Worm (Caenorhabditis elegans) whole organism, L1 larva: ENCODE measurements around the gene twk-9.

Experiments
- C16A3.4 ChIP-seq: fragments of 150-350 bp; optimal IDR thresholded peaks from 2 replicates; lab custom pipeline; 2014; ENCODE audit warnings: missing biosample characterization, missing genetic modification characterization
- C34B4.2 ChIP-seq: sonication (generic microtip); optimal IDR thresholded peaks from 2 replicates; lab custom pipeline; 2017; ENCODE audit warnings: mild to moderate bottlenecking, missing genetic modification characterization, missing compliant biosample characterization
- Y116A8C.19 ChIP-seq: sonication (generic microtip); optimal IDR thresholded peaks from 2 replicates; lab custom pipeline; 2016; ENCODE audit warnings: missing compliant biosample characterization, missing genetic modification characterization, borderline replicate concordance
- alr-1 ChIP-seq: fragments of 200-800 bp; sonication (Bioruptor generic); optimal IDR thresholded peaks from 2 replicates; lab custom pipeline; 2018; ENCODE audit warnings: borderline replicate concordance, mild to moderate bottlenecking, missing genetic modification characterization, missing compliant biosample characterization
- aly-2 ChIP-seq: fragments of 150-350 bp; optimal IDR thresholded peaks from 2 replicates; lab custom pipeline; 2014; ENCODE audit warnings: missing biosample characterization, missing genetic modification characterization
- ama-1 ChIP-seq: fragments of 150-350 bp; optimal IDR thresholded peaks from 2 replicates; lab custom pipeline; 2014
- blmp-1 ChIP-seq: fragments of 150-350 bp; optimal IDR thresholded peaks from 2 replicates; lab custom pipeline; 2014; ENCODE audit warnings: missing biosample characterization, missing genetic modification characterization
- ceh-8 ChIP-seq: fragments of 200-800 bp; sonication (Bioruptor generic); optimal IDR thresholded peaks from 2 replicates; lab custom pipeline; 2018; ENCODE audit warnings: mild to moderate bottlenecking, missing genetic modification characterization, moderate library complexity, missing compliant biosample characterization
- ceh-88 ChIP-seq: fragments of 200-800 bp; sonication (Bioruptor generic); IDR thresholded peaks from 2 replicates; pipeline ENCODE4 v1.3.6; 2022; ENCODE audit warnings: missing genetic modification characterization, missing compliant biosample characterization
- ces-1 ChIP-seq: fragments of 150-350 bp; optimal IDR thresholded peaks from 2 replicates; lab custom pipeline; 2014; ENCODE audit warnings: missing biosample characterization, missing genetic modification reagents, missing genetic modification characterization
- dpl-1 ChIP-seq, 3 experiments: fragments of 150-350 bp in 2 of 3; sonication (generic microtip) in 1 of 3; optimal IDR thresholded peaks; 2 replicates each; lab custom pipeline; 2014 to 2017; ENCODE audit warnings: missing biosample characterization in 3 of 3, missing genetic modification characterization in 3 of 3, missing genetic modification reagents in 3 of 3
- dsc-1 ChIP-seq: sonication (generic microtip); optimal IDR thresholded peaks from 2 replicates; lab custom pipeline; 2016; ENCODE audit warnings: mild to moderate bottlenecking, missing genetic modification characterization, missing compliant biosample characterization
- efl-3 ChIP-seq: fragments of 200-800 bp; sonication (Bioruptor generic); optimal IDR thresholded peaks from 2 replicates; lab custom pipeline; 2018; ENCODE audit warnings: mild to moderate bottlenecking, missing genetic modification characterization, missing compliant biosample characterization
- egl-13 ChIP-seq: sonication (generic microtip); optimal IDR thresholded peaks from 2 replicates; lab custom pipeline; 2016; ENCODE audit warnings: missing genotype, missing genetic modification reagents, missing genetic modification characterization, missing compliant biosample characterization
- egl-27 ChIP-seq, 2 experiments: fragments of 150-350 bp in 1 of 2; sonication (generic microtip); optimal IDR thresholded peaks; 3 replicates each; lab custom pipeline; 2017 to 2018; ENCODE audit warnings: missing biosample characterization in 2 of 2, missing genetic modification characterization in 2 of 2, missing genetic modification reagents in 2 of 2
- ets-5 ChIP-seq: fragments of 200-800 bp; sonication (Bioruptor generic); IDR thresholded peaks from 2 replicates; pipeline ENCODE4 v1.3.6; 2022; ENCODE audit warnings: missing genetic modification characterization, missing compliant biosample characterization
- fkh-10 ChIP-seq: sonication (generic microtip); optimal IDR thresholded peaks from 2 replicates; lab custom pipeline; 2017; ENCODE audit warnings: missing biosample characterization, missing genetic modification reagents, missing genetic modification characterization
- fos-1 ChIP-seq: fragments of 150-350 bp; optimal IDR thresholded peaks from 2 replicates; lab custom pipeline; 2014; ENCODE audit warnings: missing biosample characterization, missing genetic modification characterization
- hlh-4 ChIP-seq: sonication (generic microtip); optimal IDR thresholded peaks from 2 replicates; lab custom pipeline; 2016; ENCODE audit warnings: mild to moderate bottlenecking, missing genetic modification characterization, missing compliant biosample characterization
- hpl-2 ChIP-seq: fragments of 150-350 bp; optimal IDR thresholded peaks from 2 replicates; lab custom pipeline; 2014; ENCODE audit warnings: missing biosample characterization, missing genetic modification reagents, missing genetic modification characterization
- jun-1 ChIP-seq: fragments of 150-350 bp; optimal IDR thresholded peaks from 2 replicates; lab custom pipeline; 2014; ENCODE audit warnings: missing biosample characterization, missing genetic modification reagents, missing genetic modification characterization
- lin-13 ChIP-seq: fragments of 150-350 bp; optimal IDR thresholded peaks from 2 replicates; lab custom pipeline; 2014; ENCODE audit warnings: missing biosample characterization, missing genetic modification reagents, missing genetic modification characterization
- lin-14 ChIP-seq: fragments of 200-800 bp; sonication (Bioruptor generic); optimal IDR thresholded peaks from 2 replicates; lab custom pipeline; 2018; ENCODE audit warnings: mild to moderate bottlenecking, missing genetic modification characterization, moderate library complexity, missing compliant biosample characterization
- lin-39 ChIP-seq: fragments of 150-350 bp; optimal IDR thresholded peaks from 2 replicates; lab custom pipeline; 2014; ENCODE audit warnings: missing biosample characterization, missing genetic modification reagents, missing genetic modification characterization
- lir-3 ChIP-seq: sonication (generic microtip); optimal IDR thresholded peaks from 2 replicates; lab custom pipeline; 2016; ENCODE audit warnings: mild to moderate bottlenecking, missing genetic modification characterization, moderate library complexity, missing compliant biosample characterization; ENCODE audit not compliant: poor library complexity
- lsy-2 ChIP-seq, 2 experiments: fragments of 150-350 bp; optimal IDR thresholded peaks; 2 replicates each; lab custom pipeline; 2014; ENCODE audit warnings: missing biosample characterization in 2 of 2, missing genetic modification characterization in 2 of 2
- mef-2 ChIP-seq: fragments of 150-350 bp; optimal IDR thresholded peaks from 2 replicates; lab custom pipeline; 2014; ENCODE audit warnings: missing biosample characterization, missing genetic modification characterization
- mep-1 ChIP-seq: fragments of 150-350 bp; optimal IDR thresholded peaks from 2 replicates; lab custom pipeline; 2014; ENCODE audit warnings: missing biosample characterization, missing genetic modification characterization
- nhr-11 ChIP-seq: fragments of 150-350 bp; optimal IDR thresholded peaks from 2 replicates; lab custom pipeline; 2014; ENCODE audit warnings: missing biosample characterization, missing genetic modification characterization
- nhr-12 ChIP-seq: sonication (generic microtip); optimal IDR thresholded peaks from 2 replicates; lab custom pipeline; 2017; ENCODE audit warnings: missing biosample characterization, missing genetic modification characterization
- nhr-19 ChIP-seq: fragments of 200-800 bp; sonication (Bioruptor generic); conservative IDR thresholded peaks from 2 replicates; pipeline ENCODE4 v1.3.6; 2022; ENCODE audit warnings: missing genetic modification characterization, missing compliant biosample characterization
- nhr-20 ChIP-seq: sonication (generic microtip); optimal IDR thresholded peaks from 2 replicates; lab custom pipeline; 2016; ENCODE audit warnings: mild to moderate bottlenecking, missing genetic modification characterization, missing compliant biosample characterization
- nhr-237 ChIP-seq: fragments of 150-350 bp; optimal IDR thresholded peaks from 2 replicates; lab custom pipeline; 2014; ENCODE audit warnings: missing biosample characterization, missing genetic modification characterization
- nhr-28 ChIP-seq: fragments of 150-350 bp; optimal IDR thresholded peaks from 2 replicates; lab custom pipeline; 2014; ENCODE audit warnings: missing biosample characterization, missing genetic modification characterization
- nhr-76 ChIP-seq: sonication (generic microtip); optimal IDR thresholded peaks from 2 replicates; lab custom pipeline; 2017; ENCODE audit warnings: missing biosample characterization, missing genetic modification characterization
- nhr-77 ChIP-seq: fragments of 150-350 bp; optimal IDR thresholded peaks from 2 replicates; lab custom pipeline; 2014; ENCODE audit warnings: missing biosample characterization, missing genetic modification characterization
- nhr-84 ChIP-seq: sonication (generic microtip); optimal IDR thresholded peaks from 2 replicates; lab custom pipeline; 2017; ENCODE audit warnings: missing biosample characterization, missing genetic modification characterization
- nhr-85 ChIP-seq: sonication (generic microtip); peaks from one replicate; lab custom pipeline; 2016; ENCODE audit warnings: missing genetic modification characterization, inconsistent platforms, missing compliant biosample characterization
- nhr-90 ChIP-seq: sonication (generic microtip); optimal IDR thresholded peaks from 2 replicates; lab custom pipeline; 2016; ENCODE audit warnings: mild to moderate bottlenecking, missing genetic modification characterization, missing compliant biosample characterization; ENCODE audit not compliant: poor library complexity
- pax-3 ChIP-seq: fragments of 200-800 bp; sonication (Bioruptor generic); optimal IDR thresholded peaks from 2 replicates; lab custom pipeline; 2018; ENCODE audit warnings: mild to moderate bottlenecking, missing genetic modification characterization, moderate library complexity, missing compliant biosample characterization
- snpc-4 ChIP-seq: fragments of 150-350 bp; optimal IDR thresholded peaks from 2 replicates; lab custom pipeline; 2014; ENCODE audit warnings: missing biosample characterization, missing genetic modification characterization
- snu-23 ChIP-seq: sonication (generic microtip); optimal IDR thresholded peaks from 2 replicates; lab custom pipeline; 2016; ENCODE audit warnings: missing genetic modification characterization, missing compliant biosample characterization
- sox-4 ChIP-seq: sonication (generic microtip); optimal IDR thresholded peaks from 2 replicates; lab custom pipeline; 2016; ENCODE audit warnings: missing genetic modification characterization, missing compliant biosample characterization
- sup-37 ChIP-seq: fragments of 200-800 bp; sonication (Bioruptor generic); optimal IDR thresholded peaks from 2 replicates; lab custom pipeline; 2018; ENCODE audit warnings: mild to moderate bottlenecking, missing genetic modification characterization, missing compliant biosample characterization
- tbx-2 ChIP-seq: sonication (generic microtip); optimal IDR thresholded peaks from 2 replicates; lab custom pipeline; 2016; ENCODE audit warnings: missing genetic modification characterization, missing compliant biosample characterization
- unc-130 ChIP-seq: fragments of 150-350 bp; optimal IDR thresholded peaks from 2 replicates; lab custom pipeline; 2017; ENCODE audit warnings: missing biosample characterization, missing genetic modification characterization, inconsistent platforms
- unc-98 ChIP-seq: fragments of 200-800 bp; sonication (Bioruptor generic); IDR thresholded peaks from 2 replicates; pipeline ENCODE4 v1.3.6; 2022; ENCODE audit warnings: missing genetic modification characterization, missing compliant biosample characterization
- xbp-1 ChIP-seq: sonication (generic microtip); optimal IDR thresholded peaks from 2 replicates; lab custom pipeline; 2016; ENCODE audit warnings: missing genetic modification characterization, missing compliant biosample characterization
- zag-1 ChIP-seq: fragments of 150-350 bp; optimal IDR thresholded peaks from 2 replicates; lab custom pipeline; 2014; ENCODE audit warnings: missing biosample characterization, missing genetic modification characterization
- zip-4 ChIP-seq: fragments of 200-800 bp; sonication (Bioruptor generic); optimal IDR thresholded peaks from 2 replicates; lab custom pipeline; 2018; ENCODE audit warnings: mild to moderate bottlenecking, missing genetic modification characterization, moderate library complexity, missing compliant biosample characterization
- ztf-11 ChIP-seq, 2 experiments: sonication (generic microtip); optimal IDR thresholded peaks; 2 replicates each; lab custom pipeline; 2016 to 2017; ENCODE audit warnings: missing genetic modification characterization in 2 of 2, missing biosample characterization in 1 of 2, missing compliant biosample characterization in 1 of 2

The twk-9 gene

DNA sequence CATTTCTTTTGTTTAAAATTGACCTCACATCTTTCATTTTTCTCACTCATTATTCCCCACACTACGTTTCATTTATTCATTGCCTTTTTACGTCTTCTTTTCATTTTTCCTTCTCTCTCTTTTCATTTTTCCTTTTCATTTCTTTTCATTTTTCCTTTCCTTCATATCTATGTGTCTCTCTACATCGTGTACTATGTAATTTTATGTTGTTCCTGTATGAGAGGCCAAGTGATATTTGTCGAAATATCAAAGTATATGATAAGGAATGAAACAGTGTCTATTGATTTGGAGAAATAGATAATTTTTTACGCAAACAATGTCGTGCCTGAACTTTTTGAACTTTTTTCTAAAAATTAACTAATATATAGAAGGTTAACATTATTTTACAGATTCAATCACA is 23.5 kb downstream of the twk-9 start (continued):
- TF ChIP-seq pax-3 (tag; lab: Kevin White, UChicago) (no peak), nhr-20 (tag; lab: Kevin White, UChicago) (peak; percentile 41), blmp-1 (peak; percentile 98), nhr-12 (tag; lab: Kevin White, UChicago) (no peak), C16A3.4 (tag; lab: Kevin White, UChicago) (peak; percentile 14), mep-1 (tag; lab: Kevin White, UChicago) (peak; percentile 30), alr-1 (no peak)

DNA sequence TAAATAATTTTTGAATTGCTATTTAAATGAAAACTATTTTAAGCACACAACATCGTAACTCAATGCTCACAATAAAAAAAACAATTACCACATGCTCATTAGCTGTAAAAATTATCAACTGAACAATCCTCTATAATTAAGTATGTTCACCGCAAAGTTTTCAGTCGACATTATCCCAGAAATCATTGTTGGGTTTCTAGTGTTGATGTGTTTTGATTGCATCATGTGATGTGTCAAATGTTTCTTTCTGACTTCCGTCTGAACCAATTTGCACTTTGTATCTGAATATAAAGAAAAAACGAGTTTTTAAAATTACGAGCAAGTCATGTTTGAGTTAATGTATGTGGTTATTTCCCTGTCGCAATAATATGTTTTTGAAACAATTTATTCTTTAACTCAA is 24.9 kb downstream of the twk-9 start:
- TF ChIP-seq jun-1 (no peak), unc-130 (tag; lab: Kevin White, UChicago) (no peak), dpl-1 (GFP tag; optimal IDR thresholded peaks at IDR 0.05; lab: Kevin White, UChicago) (no peak), lin-13 (GFP tag; lab: Kevin White, UChicago) (no peak), C34B4.2 (tag; lab: Kevin White, UChicago) (no peak), nhr-84 (no peak), lsy-2 (tag; optimal IDR thresholded peaks at IDR 0.05; lab: Kevin White, UChicago) (no peak), lir-3 (tag; lab: Kevin White, UChicago) (no peak), zag-1 (no peak), aly-2 (tag; lab: Kevin White, UChicago) (no peak), xbp-1 (tag; lab: Kevin White, UChicago) (no peak), ets-5 (no peak)

DNA sequence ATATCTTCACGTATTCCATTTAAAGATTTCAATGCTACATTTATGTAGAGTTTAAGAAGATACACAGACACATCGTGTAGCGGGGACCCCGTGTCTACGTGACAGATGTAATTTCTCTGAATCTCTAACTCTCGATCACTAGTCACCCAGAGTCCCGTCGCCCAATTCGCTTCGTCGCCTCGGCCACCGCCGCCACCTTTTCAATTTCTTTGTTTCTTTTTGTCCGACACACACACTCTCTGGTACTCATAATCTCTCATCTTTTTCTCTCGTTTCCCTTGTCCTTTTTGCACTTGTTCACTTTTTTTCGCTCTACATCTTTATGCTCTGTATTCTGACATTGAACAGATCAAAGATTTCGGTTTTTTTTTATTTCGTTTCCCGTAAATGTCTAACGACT is 25.4 kb downstream of the twk-9 start:
- TF ChIP-seq ama-1 = no peak
- TF ChIP-seq fos-1 (tag; lab: Kevin White, UChicago) = peak; percentile 68
- TF ChIP-seq zip-4 (GFP tag; lab: Kevin White, UChicago) = no peak
- TF ChIP-seq ceh-88 (GFP tag; lab: Robert Waterston, UW) = no peak
- TF ChIP-seq unc-98 (GFP tag; lab: Robert Waterston, UW) = no peak
- no peak for TF ChIP-seq lir-3 (tag; lab: Kevin White, UChicago)
- TF ChIP-seq Y116A8C.19 (tag; lab: Kevin White, UChicago) = no peak
- no peak for TF ChIP-seq fkh-10 (GFP tag; lab: Kevin White, UChicago)
- no peak for TF ChIP-seq egl-13
- TF ChIP-seq blmp-1 = peak; percentile 87
- TF ChIP-seq ceh-8 (GFP tag; lab: Kevin White, UChicago) = no peak
- TF ChIP-seq lin-39 = no peak
- peak; percentile 93 for TF ChIP-seq lin-14 (GFP tag; lab: Kevin White, UChicago)
- no peak for TF ChIP-seq sox-4 (tag; lab: Kevin White, UChicago)
- TF ChIP-seq ces-1 = no peak
- no peak for TF ChIP-seq hpl-2 (GFP tag; lab: Kevin White, UChicago)
- TF ChIP-seq tbx-2 (tag; lab: Kevin White, UChicago) = peak; percentile 81
- TF ChIP-seq mef-2 (tag; lab: Kevin White, UChicago) = peak; percentile 35
- TF ChIP-seq ztf-11 (tag; optimal IDR thresholded peaks at IDR 0.05; lab: Kevin White, UChicago) = no peak
- no peak for TF ChIP-seq nhr-76
- peak; percentile 56 for TF ChIP-seq nhr-90 (tag; lab: Kevin White, UChicago)
- no peak for TF ChIP-seq sup-37 (GFP tag; lab: Kevin White, UChicago)
- peak; percentile 78 for TF ChIP-seq nhr-237
- TF ChIP-seq snpc-4 (tag; lab: Kevin White, UChicago) = peak; percentile 62
- TF ChIP-seq nhr-11 (tag; lab: Kevin White, UChicago) = peak; percentile 4
- TF ChIP-seq lin-13 (GFP tag; lab: Kevin White, UChicago) = peak; percentile 68
- peak; percentile 61 for TF ChIP-seq nhr-19
- TF ChIP-seq nhr-77 (tag; lab: Kevin White, UChicago) = peak; percentile 51
- TF ChIP-seq nhr-28 (tag; lab: Kevin White, UChicago) = no peak
- TF ChIP-seq hlh-4 (tag; lab: Kevin White, UChicago) = no peak
- TF ChIP-seq dsc-1 (tag; lab: Kevin White, UChicago) = peak; percentile 62
- TF ChIP-seq efl-3 = no peak
- no peak for TF ChIP-seq nhr-84
- TF ChIP-seq nhr-20 (tag; lab: Kevin White, UChicago) = peak; percentile 88
- peak; percentile 40 to 52 for TF ChIP-seq egl-27 (tag; optimal IDR thresholded peaks at IDR 0.05; lab: Kevin White, UChicago)
- peak; percentile 92 for TF ChIP-seq nhr-85 (tag; lab: Kevin White, UChicago)
- peak; percentile 91 for TF ChIP-seq snu-23 (GFP tag; lab: Kevin White, UChicago)
- TF ChIP-seq C16A3.4 (tag; lab: Kevin White, UChicago) = peak; percentile 73
